Worm (Caenorhabditis elegans) whole organism, L4 larva: ENCODE measurements around the gene F25B3.4.

Experiments used
- aly-2 ChIP-seq: sonication (generic microtip); optimal IDR thresholded peaks from 2 replicates; lab custom pipeline; 2018; ENCODE audit warnings: missing biosample characterization, missing genetic modification characterization
- fos-1 ChIP-seq: fragments of 150-350 bp; optimal IDR thresholded peaks from 2 replicates; lab custom pipeline; 2014; ENCODE audit warnings: missing biosample characterization, missing genetic modification characterization
- mep-1 ChIP-seq: fragments of 150-350 bp; sonication (generic microtip); optimal IDR thresholded peaks from 3 replicates; lab custom pipeline; 2014; ENCODE audit warnings: missing biosample characterization, missing genetic modification characterization
- unc-130 ChIP-seq: sonication (generic microtip); optimal IDR thresholded peaks from 2 replicates; lab custom pipeline; 2016; ENCODE audit warnings: missing genetic modification reagents, missing genetic modification characterization, missing compliant biosample characterization

ce11 chrV:9571673-9572072, 3.1 kb upstream of the F25B3.4 start:
- TF ChIP-seq fos-1 (tag; lab: Kevin White, UChicago) = no peak
- no peak for TF ChIP-seq aly-2 (tag; lab: Kevin White, UChicago)
- TF ChIP-seq unc-130 (GFP tag; lab: Kevin White, UChicago) = no peak
- no peak for TF ChIP-seq mep-1 (tag; lab: Kevin White, UChicago)
